Worm (Caenorhabditis elegans): ENCODE data around the gene C16A11.10.

The C16A11.10 gene

ce11 chrII:4230816-4231435 lies at the start of gene C16A11.10:
Gene C16A11.10 (plus strand): TSS chrII:4231385.
- TF ChIP-seq lsy-2 (tag; optimal IDR thresholded peaks at IDR 0.05), result no peak
- no peak for TF ChIP-seq elt-1 (tag; optimal IDR thresholded peaks at IDR 0.05; ENCODE audit: borderline replicate concordance, insufficient read depth)
- no peak for TF ChIP-seq tbx-8 (GFP tag; optimal IDR thresholded peaks at IDR 0.05)
- no peak for TF ChIP-seq ces-1 (GFP tag; optimal IDR thresholded peaks at IDR 0.05)

ce11 chrII:4182364-4182763 lies 48.8 kb upstream of the C16A11.10 start, which contains the start of gene R03H10.11:
Gene R03H10.11 (plus strand): TSS chrII:4182664.
- TF ChIP-seq blmp-1 (tag; optimal IDR thresholded peaks at IDR 0.05), result no peak

- TF ChIP-seq unc-62 (GFP tag; optimal IDR thresholded peaks at IDR 0.05), result peak; percentile 29
- peak; percentile 96 for TF ChIP-seq hlh-1 (tag; optimal IDR thresholded peaks at IDR 0.05)
- no peak for TF ChIP-seq nhr-237 (tag; optimal IDR thresholded peaks at IDR 0.05)
- TF ChIP-seq bed-3 (GFP tag; optimal IDR thresholded peaks at IDR 0.05), result no peak
- TF ChIP-seq unc-120 (tag; optimal IDR thresholded peaks at IDR 0.05; ENCODE audit: poor library complexity, severe bottlenecking), result peak; percentile 58
- TF ChIP-seq nhr-76 (tag; optimal IDR thresholded peaks at IDR 0.05), result no peak
- TF ChIP-seq zip-8 (tag; optimal IDR thresholded peaks at IDR 0.05), result no peak
Measured at ce11 chrII:4183979-4184378, 47.2 kb upstream of the C16A11.10 start.

ce11 chrII:4186364-4186763 lies 44.8 kb upstream of the C16A11.10 start, which contains the start of gene cpna-1:
Gene cpna-1 (plus strand): TSS chrII:4186664.
- no peak for TF ChIP-seq mep-1 (tag; optimal IDR thresholded peaks at IDR 0.05)
- TF ChIP-seq nhr-76 (tag; optimal IDR thresholded peaks at IDR 0.05), result no peak
- TF ChIP-seq pha-4 (tag; optimal IDR thresholded peaks at IDR 0.05), result no peak
- TF ChIP-seq nhr-237 (tag; optimal IDR thresholded peaks at IDR 0.05), result no peak
- TF ChIP-seq sem-2 (GFP tag; optimal IDR thresholded peaks at IDR 0.05), result no peak

- no peak for TF ChIP-seq unc-120 (tag; optimal IDR thresholded peaks at IDR 0.05; ENCODE audit: poor library complexity, severe bottlenecking)
Measured at ce11 chrII:4194127-4194526, 37.1 kb upstream of the C16A11.10 start, which contains the start of gene mth-2. Gene mth-2 (minus strand): TSS chrII:4194314.

- TF ChIP-seq ceh-83 (GFP tag; optimal IDR thresholded peaks at IDR 0.05) (no peak), ham-2 (GFP tag; optimal IDR thresholded peaks at IDR 0.05) (no peak), flh-1 (GFP tag; optimal IDR thresholded peaks at IDR 0.05) (no peak), lsy-2 (tag; optimal IDR thresholded peaks at IDR 0.05) (no peak), nhr-237 (tag; optimal IDR thresholded peaks at IDR 0.05) (no peak), nhr-76 (tag; optimal IDR thresholded peaks at IDR 0.05) (no peak), elt-1 (tag; optimal IDR thresholded peaks at IDR 0.05; ENCODE audit: borderline replicate concordance, insufficient read depth) (no peak), drap-1 (GFP tag; optimal IDR thresholded peaks at IDR 0.05) (no peak), ceh-43 (GFP tag; optimal IDR thresholded peaks at IDR 0.05) (no peak), mep-1 (tag; optimal IDR thresholded peaks at IDR 0.05) (no peak), zip-8 (tag; optimal IDR thresholded peaks at IDR 0.05) (no peak), M03D4.4 (tag; optimal IDR thresholded peaks at IDR 0.05) (no peak), nhr-2 (tag; optimal IDR thresholded peaks at IDR 0.05) (no peak), nhr-28 (tag; optimal IDR thresholded peaks at IDR 0.05) (no peak), unc-39 (tag; optimal IDR thresholded peaks at IDR 0.05) (no peak), ztf-11 (tag; optimal IDR thresholded peaks at IDR 0.05) (no peak)
Measured at ce11 chrII:4203729-4204184, 27.4 kb upstream of the C16A11.10 start, which contains the start of gene mth-1. Gene mth-1 (minus strand): TSS chrII:4203779.

- TF ChIP-seq zip-8 (tag; optimal IDR thresholded peaks at IDR 0.05), result peak; percentile 52
- no peak for TF ChIP-seq sptf-1 (tag; optimal IDR thresholded peaks at IDR 0.05)
Measured at ce11 chrII:4209071-4209747, 22.0 kb upstream of the C16A11.10 start, which contains the start of gene F31D5.6. Gene F31D5.6 (plus strand): TSS chrII:4209697.
